Worm (Caenorhabditis elegans): Measurements from ENCODE around the gene mdt-10.

ce11 chrII:7870632-7871031 lies 15.8 kb upstream of the mdt-10 start:
- TF ChIP-seq mab-5 (tag; optimal IDR thresholded peaks at IDR 0.05): no peak
- no peak for TF ChIP-seq unc-62 (GFP tag; optimal IDR thresholded peaks at IDR 0.05)
- TF ChIP-seq ceh-83 (GFP tag; optimal IDR thresholded peaks at IDR 0.05): no peak
- no peak for TF ChIP-seq ham-2 (GFP tag; optimal IDR thresholded peaks at IDR 0.05)
- peak; percentile 10 for TF ChIP-seq mep-1 (tag; optimal IDR thresholded peaks at IDR 0.05)
- no peak for TF ChIP-seq ztf-11 (tag; optimal IDR thresholded peaks at IDR 0.05)
- TF ChIP-seq nhr-237 (tag; optimal IDR thresholded peaks at IDR 0.05): no peak
- no peak for TF ChIP-seq nhr-12 (tag; optimal IDR thresholded peaks at IDR 0.05)
- no peak for TF ChIP-seq nhr-76 (tag; optimal IDR thresholded peaks at IDR 0.05)

All from whole organism, mixed stage, embryonic.